Worm (Caenorhabditis elegans) whole organism, dauer: Measurements from ENCODE around the gene nlp-25.

Source experiments
- unc-62 ChIP-seq: sonication (generic microtip); optimal IDR thresholded peaks from 2 replicates; lab custom pipeline; 2017; ENCODE audit warnings: missing biosample characterization, missing genetic modification reagents, missing genetic modification characterization

The nlp-25 gene

ce11 chrV:19624749-19625148, 18.8 kb downstream of the nlp-25 start, which contains the start of gene dyf-19:
Gene dyf-19, plus strand, starts transcription at chrV:19625049.
- no peak for TF ChIP-seq unc-62

ce11 chrV:19625719-19626118, 19.7 kb downstream of the nlp-25 start:
- TF ChIP-seq unc-62, result no peak

- no peak for TF ChIP-seq unc-62
Measured at ce11 chrV:19629544-19629943, 23.6 kb downstream of the nlp-25 start.

ce11 chrV:19629973-19630372, 24.0 kb downstream of the nlp-25 start:
- TF ChIP-seq unc-62, result no peak

ce11 chrV:19630569-19630968, 24.6 kb downstream of the nlp-25 start:
- TF ChIP-seq unc-62, result no peak

- TF ChIP-seq unc-62, result no peak
Measured at ce11 chrV:19632546-19632945, 26.6 kb downstream of the nlp-25 start, which contains the start of gene Y43F8C.5. Gene Y43F8C.5, minus strand, starts transcription at chrV:19632646.

- no peak for TF ChIP-seq unc-62
Measured at ce11 chrV:19632948-19633347, 27.0 kb downstream of the nlp-25 start.

ce11 chrV:19634197-19634596, 28.2 kb downstream of the nlp-25 start:
- TF ChIP-seq unc-62, result no peak

- TF ChIP-seq unc-62, result no peak
Measured at ce11 chrV:19636194-19636584, 30.2 kb downstream of the nlp-25 start.

- TF ChIP-seq unc-62, result no peak
Measured at ce11 chrV:19637890-19638289, 31.9 kb downstream of the nlp-25 start.

- TF ChIP-seq unc-62, result no peak
Measured at ce11 chrV:19640808-19641207, 34.8 kb downstream of the nlp-25 start, which contains the start of gene Y43F8C.6. Gene Y43F8C.6, minus strand, starts transcription at chrV:19640908.

ce11 chrV:19643015-19643414, 37.0 kb downstream of the nlp-25 start:
- no peak for TF ChIP-seq unc-62

ce11 chrV:19643903-19644302, 37.9 kb downstream of the nlp-25 start, which contains the start of the genes Y43F8C.7 and mrps-28:
Gene Y43F8C.7, minus strand, starts transcription at chrV:19644030.
Gene mrps-28, plus strand, starts transcription at chrV:19644239.
- no peak for TF ChIP-seq unc-62

- TF ChIP-seq unc-62, result no peak
Measured at ce11 chrV:19645572-19646155, 39.7 kb downstream of the nlp-25 start, which contains the start of gene Y43F8C.9. Gene Y43F8C.9, plus strand, starts transcription at chrV:19646105.

- TF ChIP-seq unc-62, result no peak
Measured at ce11 chrV:19655151-19655550, 49.2 kb downstream of the nlp-25 start, which contains the start of gene dmd-3. Gene dmd-3, minus strand, starts transcription at chrV:19655251.
